Worm (Caenorhabditis elegans) whole organism, mixed stage, embryonic: ENCODE data around the gene C07A12.2.

Source experiments
- ceh-43 ChIP-seq: fragments of 200-800 bp; sonication (Bioruptor generic); optimal IDR thresholded peaks from 2 replicates; lab custom pipeline; 2018; ENCODE audit warnings: mild to moderate bottlenecking, missing genetic modification characterization, moderate library complexity, missing compliant biosample characterization
- elt-3 ChIP-seq: fragments of 150-350 bp; optimal IDR thresholded peaks from 2 replicates; lab custom pipeline; 2014; ENCODE audit warnings: missing biosample characterization, missing genetic modification characterization
- mab-5 ChIP-seq: fragments of 150-350 bp; optimal IDR thresholded peaks from 2 replicates; lab custom pipeline; 2014; ENCODE audit warnings: missing biosample characterization, missing genetic modification characterization
- nhr-76 ChIP-seq: sonication (generic microtip); optimal IDR thresholded peaks from 2 replicates; lab custom pipeline; 2017; ENCODE audit warnings: missing biosample characterization, missing genetic modification characterization
- pha-4 ChIP-seq: fragments of 150-350 bp; optimal IDR thresholded peaks from 2 replicates; lab custom pipeline; 2018; ENCODE audit warnings: missing biosample characterization, missing genetic modification reagents, missing genetic modification characterization

ce11 chrX:4578581-4578980, 33.9 kb downstream of the C07A12.2 start:
- TF ChIP-seq elt-3 (tag; lab: Kevin White, UChicago) = no peak
- no peak for TF ChIP-seq pha-4 (tag; lab: Kevin White, UChicago)
- no peak for TF ChIP-seq mab-5 (tag; lab: Kevin White, UChicago)
- TF ChIP-seq nhr-76 (tag; lab: Kevin White, UChicago) = no peak
- TF ChIP-seq ceh-43 (GFP tag; lab: Kevin White, UChicago) = no peak
